Worm (Caenorhabditis elegans) whole organism, mixed stage, embryonic: ENCODE results near the gene emb-8.

Experiments
- M03D4.4 ChIP-seq: sonication (generic microtip); optimal IDR thresholded peaks from 2 replicates; lab custom pipeline; 2017; ENCODE audit warnings: mild to moderate bottlenecking, missing genetic modification characterization, missing compliant biosample characterization
- ceh-39 ChIP-seq: fragments of 150-350 bp; optimal IDR thresholded peaks from 2 replicates; lab custom pipeline; 2014; ENCODE audit warnings: missing biosample characterization, missing genetic modification characterization
- ces-1 ChIP-seq: fragments of 150-350 bp; optimal IDR thresholded peaks from 2 replicates; lab custom pipeline; 2014; ENCODE audit warnings: missing biosample characterization, missing genetic modification reagents, missing genetic modification characterization
- elt-1 ChIP-seq: sonication (generic microtip); optimal IDR thresholded peaks from 2 replicates; lab custom pipeline; 2017; ENCODE audit warnings: missing genetic modification characterization, mild to moderate bottlenecking, missing compliant biosample characterization, antibody characterized with exemption, moderate library complexity, borderline replicate concordance; ENCODE audit not compliant: insufficient read depth
- hlh-1 ChIP-seq: fragments of 150-350 bp; optimal IDR thresholded peaks from 2 replicates; lab custom pipeline; 2014; ENCODE audit warnings: missing biosample characterization, missing genetic modification reagents, missing genetic modification characterization
- mep-1 ChIP-seq: fragments of 150-350 bp; optimal IDR thresholded peaks from 2 replicates; lab custom pipeline; 2017; ENCODE audit warnings: missing biosample characterization, missing genetic modification reagents, missing genetic modification characterization, inconsistent platforms
- mls-2 ChIP-seq: sonication (generic microtip); optimal IDR thresholded peaks from 2 replicates; lab custom pipeline; 2016; ENCODE audit warnings: mild to moderate bottlenecking, missing genetic modification characterization, moderate library complexity, missing compliant biosample characterization
- nhr-2 ChIP-seq: fragments of 150-350 bp; optimal IDR thresholded peaks from 2 replicates; lab custom pipeline; 2014; ENCODE audit warnings: missing biosample characterization, missing genetic modification characterization
- nhr-28 ChIP-seq: fragments of 150-350 bp; optimal IDR thresholded peaks from 2 replicates; lab custom pipeline; 2014; ENCODE audit warnings: missing biosample characterization, missing genetic modification characterization
- nhr-76 ChIP-seq: sonication (generic microtip); optimal IDR thresholded peaks from 2 replicates; lab custom pipeline; 2017; ENCODE audit warnings: missing biosample characterization, missing genetic modification characterization
- unc-39 ChIP-seq: fragments of 150-350 bp; optimal IDR thresholded peaks from 2 replicates; lab custom pipeline; 2014; ENCODE audit warnings: missing biosample characterization, missing genetic modification characterization

DNA sequence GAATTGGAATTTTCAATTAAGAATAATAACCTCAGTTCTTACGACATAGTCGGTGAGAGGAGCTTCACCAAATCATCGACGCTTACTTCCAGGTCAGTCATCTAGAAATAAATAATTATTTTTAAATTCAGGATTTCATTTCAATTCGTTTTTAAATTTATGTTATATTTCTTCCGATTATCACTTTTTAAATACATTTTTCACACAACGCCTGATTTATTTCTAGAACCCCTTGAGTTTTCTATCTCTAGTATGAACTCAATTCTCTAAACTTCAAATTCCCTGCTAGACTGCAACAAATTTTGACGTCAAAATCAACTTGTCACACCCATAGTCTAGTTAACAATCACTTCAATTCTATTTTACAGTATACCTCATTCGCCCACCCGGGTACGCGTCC, 50.0 kb downstream of the emb-8 start, which contains the start of gene Y54H5A.2:
- TF ChIP-seq nhr-76 (tag; lab: Kevin White, UChicago) (no peak), ces-1 (GFP tag; lab: Kevin White, UChicago) (no peak), elt-1 (tag; lab: Kevin White, UChicago) (no peak), unc-39 (tag; lab: Kevin White, UChicago) (no peak), nhr-28 (no peak), ceh-39 (no peak), M03D4.4 (tag; lab: Kevin White, UChicago) (no peak), mls-2 (tag; lab: Kevin White, UChicago) (no peak), mep-1 (no peak), nhr-2 (no peak), hlh-1 (tag; lab: Kevin White, UChicago) (no peak)
